Worm (Caenorhabditis elegans) whole organism, L4/young adult: ENCODE data around the gene W09C2.8.

Experiments used
- W03F9.2 ChIP-seq: fragments of 150-350 bp; optimal IDR thresholded peaks from 2 replicates; lab custom pipeline; 2014; ENCODE audit warnings: missing biosample characterization, missing genetic modification characterization
- him-1 ChIP-seq: sonication (generic microtip); optimal IDR thresholded peaks from 2 replicates; lab custom pipeline; 2016; ENCODE audit warnings: missing genotype, missing genetic modification reagents, missing genetic modification characterization, missing compliant biosample characterization

- no peak for TF ChIP-seq W03F9.2 (tag; lab: Kevin White, UChicago)
- no peak for TF ChIP-seq him-1 (tag; lab: Kevin White, UChicago)
Measured at ce11 chrIV:9607945-9608344, 16.2 kb downstream of the W09C2.8 start.
